Worm (Caenorhabditis elegans): ENCODE data around the gene ZK721.3.

- TF ChIP-seq ama-1 (optimal IDR thresholded peaks at IDR 0.05) (no peak), hnd-1 (tag; optimal IDR thresholded peaks at IDR 0.05) (peak; percentile 94), hmg-4 (GFP tag; optimal IDR thresholded peaks at IDR 0.05) (peak; percentile 99), ceh-36 (tag; optimal IDR thresholded peaks at IDR 0.05) (peak; percentile 96), hmbx-1 (tag; optimal IDR thresholded peaks at IDR 0.05) (peak; percentile 86)
Measured at ce11 chrX:8835887-8836348, 51.6 kb downstream of the ZK721.3 start, which contains the start of gene C28G1.2.
